Fruit fly (Drosophila melanogaster) ovary, adult (tissue): ENCODE results near the gene Adhr.
A peak's percentile ranks its signal among the peaks of the same experiment; 100 is the strongest.

ENCODE experiments used
- CG17801 ChIP-seq: fragments of 200-800 bp; optimal IDR thresholded peaks from 2 replicates; lab custom pipeline; 2019; ENCODE audit warnings: missing biosample characterization, mild to moderate bottlenecking, missing genetic modification characterization, moderate library complexity; ENCODE audit not compliant: partially characterized antibody

Adhr gene

DNA sequence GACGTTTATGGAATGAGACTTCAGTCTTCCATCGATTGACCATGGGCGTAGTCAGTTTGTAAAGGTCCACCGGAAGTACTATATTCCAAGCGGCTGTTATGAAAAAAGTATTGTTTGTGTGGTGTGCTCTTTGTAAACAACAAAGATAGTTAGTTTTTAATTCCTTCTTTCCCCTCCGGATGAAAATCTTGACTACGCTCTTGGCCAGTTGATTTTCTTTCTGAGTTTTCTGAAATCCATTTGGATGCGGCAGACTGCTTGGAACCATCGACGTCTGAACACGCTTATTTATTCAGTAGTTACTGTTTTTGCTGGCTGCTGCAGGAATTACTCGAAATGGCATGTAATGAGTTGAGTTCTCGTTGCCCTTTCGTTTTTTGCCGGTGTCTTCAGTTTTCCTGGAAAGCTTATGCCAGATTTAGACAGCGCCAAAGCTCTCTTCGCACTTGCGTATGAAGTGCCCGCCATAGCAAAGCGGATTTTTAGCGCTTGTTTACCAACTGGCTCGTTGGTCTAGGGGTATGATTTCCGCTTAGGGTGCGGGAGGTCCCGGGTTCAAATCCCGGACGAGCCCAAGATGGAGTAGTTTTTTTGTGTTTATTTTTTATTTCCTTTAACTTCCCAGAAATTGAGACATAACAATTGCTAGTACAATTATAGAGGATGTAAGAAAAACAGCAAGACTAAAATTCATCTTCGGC, 16.8 kb upstream of the Adhr start:
- no peak for TF ChIP-seq CG17801 (GFP tag; lab: Kevin White, UChicago)

DNA sequence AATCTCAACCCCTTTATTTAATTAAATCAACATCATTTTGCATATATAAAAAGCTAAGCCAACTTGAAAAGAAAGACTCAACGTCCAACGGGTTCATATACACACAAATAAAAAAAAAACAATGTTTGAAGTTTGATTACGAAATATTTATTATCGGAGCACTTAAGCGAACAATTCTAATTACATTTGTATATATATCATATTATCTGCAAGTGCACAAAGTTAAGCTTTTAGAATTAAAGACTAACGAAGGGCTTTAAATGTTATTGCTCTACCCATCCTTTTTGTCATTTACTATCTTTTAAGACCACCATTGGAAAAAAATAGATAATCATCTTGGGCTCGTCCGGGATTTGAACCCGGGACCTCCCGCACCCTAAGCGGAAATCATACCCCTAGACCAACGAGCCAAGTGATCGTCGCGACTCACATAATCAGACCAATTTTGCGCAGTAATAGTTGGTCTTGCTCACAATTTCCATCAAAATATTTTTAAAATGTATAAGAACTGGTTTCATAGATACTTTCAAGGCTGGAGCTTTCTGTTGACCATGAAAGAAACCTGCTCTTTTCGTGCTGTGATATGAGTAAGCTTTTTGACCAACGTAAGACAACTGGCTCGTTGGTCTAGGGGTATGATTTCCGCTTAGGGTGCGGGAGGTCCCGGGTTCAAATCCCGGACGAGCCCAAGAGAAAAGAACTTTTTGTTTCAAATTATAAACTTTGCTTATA, 16.1 kb upstream of the Adhr start:
- TF ChIP-seq CG17801 (GFP tag; lab: Kevin White, UChicago): no peak

DNA sequence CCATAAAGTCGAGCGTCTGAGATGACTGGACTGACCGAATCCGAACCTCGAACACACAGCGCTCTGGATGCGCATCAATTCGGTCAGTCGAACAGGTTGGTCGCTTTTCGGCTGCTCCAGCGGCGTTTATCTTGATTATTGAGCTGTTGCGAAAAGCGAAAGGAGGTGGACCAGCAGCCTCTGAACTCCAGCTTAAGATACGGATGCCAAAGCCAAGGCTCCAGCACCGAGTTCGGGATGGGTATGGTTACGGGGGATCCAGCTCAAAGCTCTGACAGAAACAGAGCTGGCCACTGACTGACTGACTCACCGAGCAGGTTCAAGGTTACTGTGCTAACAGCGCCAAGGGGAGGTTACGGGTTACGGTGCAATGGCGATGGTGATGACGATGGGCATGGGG, 9.2 kb upstream of the Adhr start:
- TF ChIP-seq CG17801 (GFP tag; lab: Kevin White, UChicago): no peak

DNA sequence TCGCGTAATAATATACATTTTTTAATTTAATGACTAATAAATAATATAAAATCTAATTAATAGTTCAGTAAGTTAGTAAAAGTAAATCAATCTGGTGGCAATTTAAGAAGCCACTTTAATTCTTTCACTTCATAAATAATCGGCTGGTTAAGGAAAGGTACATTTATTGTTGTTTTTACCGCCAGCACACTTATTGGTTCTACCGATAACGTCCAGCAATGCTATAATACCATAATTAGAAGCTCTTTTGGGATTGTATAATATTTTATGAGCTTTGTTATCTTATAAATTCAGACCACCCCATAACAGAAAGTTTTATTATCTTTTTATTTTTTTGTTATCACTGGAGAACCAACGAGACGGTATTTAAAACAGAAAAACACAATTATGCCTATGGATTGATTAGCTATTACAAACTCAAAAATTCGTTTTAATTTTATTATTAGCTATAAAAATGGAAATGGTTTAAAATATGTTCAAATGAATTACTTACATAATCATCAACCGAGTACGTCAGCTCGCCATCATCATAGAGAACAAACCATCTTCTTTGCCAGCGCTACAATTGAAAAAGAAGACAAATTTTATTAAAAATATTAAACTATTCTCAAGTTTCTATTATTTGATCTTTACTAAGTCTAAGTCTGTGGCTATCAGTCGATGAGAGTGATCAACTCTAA, 3.9 kb upstream of the Adhr start:
- no peak for TF ChIP-seq CG17801 (GFP tag; lab: Kevin White, UChicago)

DNA sequence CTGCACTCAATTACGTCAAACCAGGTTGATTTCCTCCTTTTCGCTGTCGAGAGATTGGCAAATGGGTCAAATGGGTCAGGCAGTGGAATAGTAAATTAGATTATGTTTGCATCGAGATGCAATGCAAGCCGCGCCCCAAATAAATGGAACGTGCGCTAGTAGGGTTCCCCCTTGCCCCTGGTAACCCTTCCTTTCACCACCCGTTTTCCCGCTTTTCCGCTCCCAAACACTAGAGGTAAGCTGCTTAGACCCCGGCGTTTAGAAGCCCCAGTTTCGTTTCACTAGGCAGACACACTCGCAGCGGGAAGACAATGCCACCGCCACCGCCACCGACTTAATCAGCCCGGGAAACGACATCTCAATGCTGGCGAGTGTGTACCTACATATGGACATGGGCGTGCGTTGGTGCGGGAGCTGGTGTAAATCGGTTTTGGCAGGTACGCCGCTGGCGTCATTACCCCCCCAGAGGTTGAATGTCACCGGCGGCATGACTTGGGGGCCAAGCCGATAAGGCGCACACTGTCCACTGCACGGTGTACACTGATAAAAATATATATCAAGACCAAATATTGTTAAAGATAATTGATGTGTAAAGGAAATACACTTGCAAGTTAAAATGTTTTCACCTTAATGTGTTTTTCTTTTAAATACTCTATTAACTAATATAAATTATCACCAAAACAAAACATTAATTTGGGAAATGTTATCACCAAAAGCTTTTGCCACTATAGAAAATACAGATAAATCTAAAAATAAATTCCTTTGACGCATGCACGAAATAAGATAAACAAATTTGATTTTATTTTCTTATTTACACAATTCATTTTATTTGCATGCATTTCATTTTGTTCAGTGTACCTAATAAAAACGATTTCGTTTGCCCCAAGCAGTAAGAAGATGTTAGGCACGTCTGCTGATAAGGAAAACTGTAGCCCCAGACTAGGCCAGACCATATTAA, 2.1 kb upstream of the Adhr start:
- TF ChIP-seq CG17801 (GFP tag; lab: Kevin White, UChicago): peak; percentile 30

DNA sequence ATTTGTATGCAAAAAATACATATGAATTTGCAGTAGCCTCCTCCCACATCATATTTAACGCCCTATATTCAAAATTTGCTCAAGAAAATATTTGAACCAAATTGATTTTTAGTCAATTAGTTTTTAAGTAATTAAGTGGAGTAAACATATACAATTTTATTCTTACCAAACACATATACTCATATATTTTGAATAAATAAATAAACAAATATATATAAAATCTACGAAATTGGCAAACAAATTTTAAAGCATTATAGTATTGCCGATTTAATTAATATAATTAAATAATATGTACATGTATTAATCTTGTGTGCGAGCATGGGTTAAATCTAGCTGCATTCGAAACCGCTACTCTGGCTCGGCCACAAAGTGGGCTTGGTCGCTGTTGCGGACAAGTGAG, 908 bp upstream of the Adhr start:
- TF ChIP-seq CG17801 (GFP tag; lab: Kevin White, UChicago): peak; percentile 77

DNA sequence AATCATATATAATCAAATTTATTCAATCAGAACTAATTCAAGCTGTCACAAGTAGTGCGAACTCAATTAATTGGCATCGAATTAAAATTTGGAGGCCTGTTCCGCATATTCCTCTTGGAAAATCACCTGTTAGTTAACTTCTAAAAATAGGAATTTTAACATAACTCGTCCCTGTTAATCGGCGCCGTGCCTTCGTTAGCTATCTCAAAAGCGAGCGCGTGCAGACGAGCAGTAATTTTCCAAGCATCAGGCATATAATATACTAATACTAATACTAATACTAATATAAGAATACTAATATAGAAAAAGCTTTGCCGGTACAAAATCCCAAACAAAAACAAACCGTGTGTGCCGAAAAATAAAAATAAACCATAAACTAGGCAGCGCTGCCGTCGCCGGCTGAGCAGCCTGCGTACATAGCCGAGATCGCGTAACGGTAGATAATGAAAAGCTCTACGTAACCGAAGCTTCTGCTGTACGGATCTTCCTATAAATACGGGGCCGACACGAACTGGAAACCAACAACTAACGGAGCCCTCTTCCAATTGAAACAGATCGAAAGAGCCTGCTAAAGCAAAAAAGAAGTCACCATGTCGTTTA, 497 bp downstream of the Adhr start:
- no peak for TF ChIP-seq CG17801 (GFP tag; lab: Kevin White, UChicago)

DNA sequence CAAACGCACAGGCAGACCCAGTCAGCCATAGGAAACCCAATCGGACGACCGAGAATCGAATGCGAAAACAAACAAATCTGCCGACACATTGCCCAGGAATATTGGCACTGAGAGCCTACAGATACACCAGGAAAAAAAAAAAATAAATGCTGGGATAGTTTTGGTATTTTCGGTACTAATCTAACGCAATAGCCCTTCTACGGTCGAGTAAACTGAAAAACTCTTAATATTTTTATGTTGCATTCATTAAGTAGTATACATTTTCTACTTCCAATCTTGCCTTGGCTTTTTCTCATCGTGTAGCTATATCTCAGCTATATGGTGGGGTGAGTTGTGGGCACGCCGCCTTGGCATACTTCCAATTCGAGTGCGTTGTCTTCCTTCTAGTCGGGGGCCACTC, 4.2 kb downstream of the Adhr start:
- no peak for TF ChIP-seq CG17801 (GFP tag; lab: Kevin White, UChicago)

DNA sequence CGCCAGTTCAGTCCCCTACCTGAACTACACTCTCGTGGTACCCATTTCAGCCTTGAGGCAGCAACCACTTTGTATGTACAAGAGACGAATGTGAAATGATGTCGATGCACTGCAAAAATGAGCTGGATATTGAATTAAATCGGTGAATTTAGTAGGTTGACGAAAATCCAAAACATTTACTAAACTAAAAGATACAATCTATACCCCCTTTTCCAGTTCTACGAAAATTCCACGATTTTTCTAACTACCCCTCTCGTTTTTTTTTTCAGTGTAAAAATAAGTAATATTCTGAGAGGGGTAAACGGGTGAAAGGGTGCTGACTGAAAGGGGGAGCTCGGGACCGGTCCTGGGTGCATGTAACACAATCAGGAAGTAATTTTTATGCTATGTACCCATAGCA, 6.8 kb downstream of the Adhr start:
- no peak for TF ChIP-seq CG17801 (GFP tag; lab: Kevin White, UChicago)

DNA sequence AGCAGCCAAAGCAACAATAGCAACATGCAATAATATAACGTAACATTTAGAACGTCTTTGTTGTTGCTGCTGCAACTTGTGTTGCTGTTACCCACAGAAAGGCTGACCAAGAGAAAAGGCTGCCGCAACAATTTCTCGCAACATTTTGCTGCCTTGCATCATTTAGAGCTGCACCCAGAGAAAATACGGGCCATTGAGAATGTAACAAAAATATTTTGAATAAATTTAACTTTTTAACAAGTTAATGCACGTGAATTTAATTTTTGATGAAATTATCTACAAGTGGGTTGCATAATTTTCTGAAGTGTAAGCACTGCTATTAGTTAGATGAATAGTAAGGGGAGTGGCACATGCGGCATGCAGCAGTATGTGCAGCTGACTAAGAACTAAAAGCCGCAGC, 8.5 kb downstream of the Adhr start:
- no peak for TF ChIP-seq CG17801 (GFP tag; lab: Kevin White, UChicago)

DNA sequence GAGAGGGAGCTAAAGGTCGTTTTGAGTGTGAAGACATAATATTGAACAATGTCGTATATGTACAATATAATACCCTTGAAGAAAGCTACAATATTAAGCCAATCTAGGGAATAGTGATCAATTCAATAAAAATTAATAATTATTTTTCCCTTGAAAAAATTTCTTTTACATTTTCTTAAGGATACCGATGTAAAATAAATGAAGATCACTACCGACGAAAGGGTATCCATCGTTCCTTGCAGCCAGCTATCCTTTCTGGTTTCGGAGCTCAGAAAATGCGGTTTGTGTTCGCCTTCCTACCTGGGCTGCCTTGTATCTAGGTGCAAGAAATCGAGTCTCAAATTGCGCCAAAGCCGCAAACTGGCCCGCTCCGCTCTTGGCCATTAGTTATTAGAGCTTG, 9.3 kb downstream of the Adhr start:
- no peak for TF ChIP-seq CG17801 (GFP tag; lab: Kevin White, UChicago)

DNA sequence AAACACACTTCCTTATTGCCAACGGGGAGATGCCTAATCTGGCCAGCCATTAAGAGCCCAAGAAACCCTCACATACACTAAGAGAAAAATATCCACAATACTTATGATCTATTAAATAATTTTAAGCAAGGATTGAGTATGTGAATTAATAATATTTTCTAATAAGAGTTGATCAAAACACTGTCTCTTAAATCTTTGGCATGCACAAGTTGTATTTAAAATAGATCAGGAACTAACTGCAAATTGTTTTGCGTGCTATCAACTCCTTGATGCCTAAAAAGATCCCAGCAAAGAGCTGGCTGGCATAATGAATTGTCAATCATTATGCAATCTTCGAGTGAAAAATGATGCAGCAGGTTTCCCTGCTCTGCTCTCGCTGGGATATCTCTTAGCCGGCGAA, 11.8 kb downstream of the Adhr start:
- no peak for TF ChIP-seq CG17801 (GFP tag; lab: Kevin White, UChicago)

DNA sequence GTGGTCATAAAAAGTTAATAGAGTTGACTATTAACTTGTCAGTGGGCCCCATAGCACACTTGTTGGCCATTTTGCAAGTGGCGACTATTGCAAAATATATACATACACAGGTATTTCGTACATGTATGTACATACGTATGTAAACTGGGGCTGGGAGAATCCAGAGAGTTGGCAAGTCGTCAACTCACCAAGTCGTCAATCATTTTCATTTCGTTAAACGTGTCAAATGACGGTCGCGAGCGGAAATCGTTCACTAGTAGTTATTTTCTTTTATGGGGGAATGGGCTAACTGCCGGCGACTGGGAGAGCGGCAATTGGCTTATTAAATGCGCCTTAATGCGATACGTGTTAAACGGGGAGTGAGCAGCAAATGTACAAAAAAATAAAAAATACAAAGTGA, 13.4 kb downstream of the Adhr start:
- TF ChIP-seq CG17801 (GFP tag; lab: Kevin White, UChicago): no peak

DNA sequence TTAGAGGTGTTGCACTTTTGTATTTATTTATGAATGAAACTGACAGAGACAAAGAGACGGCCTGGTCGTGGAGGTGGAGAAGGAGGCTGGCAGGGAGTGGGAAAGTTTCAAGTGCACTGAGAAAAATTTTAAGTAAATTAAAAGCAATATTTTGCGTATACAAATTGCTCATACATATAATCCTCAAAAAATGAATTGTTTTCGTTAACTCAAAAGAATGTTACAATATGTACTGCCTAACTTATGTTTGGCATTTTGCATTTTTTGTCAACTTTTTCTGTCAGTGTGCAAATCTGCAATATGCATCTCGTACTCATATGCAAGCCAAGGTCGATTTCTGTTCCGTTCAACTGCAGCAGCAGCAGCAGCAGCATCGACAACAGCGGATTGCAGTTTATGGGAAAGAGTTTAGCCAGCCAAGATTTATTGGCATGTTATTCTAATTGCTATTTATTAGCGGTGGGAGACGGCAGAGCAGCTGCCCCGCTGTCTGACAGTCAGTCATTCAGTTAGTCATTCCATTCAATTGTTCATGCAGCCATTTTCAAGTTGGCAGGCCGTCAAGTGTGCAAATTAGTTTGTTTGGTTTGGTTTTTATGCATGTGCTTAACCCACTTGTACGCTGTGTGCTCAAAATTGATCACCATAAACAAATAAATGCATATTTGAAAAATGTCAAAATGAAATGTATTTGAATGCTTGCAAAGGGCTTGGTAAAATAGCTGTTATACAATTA, 15.8 kb downstream of the Adhr start:
- no peak for TF ChIP-seq CG17801 (GFP tag; lab: Kevin White, UChicago)
